Fruit fly (Drosophila melanogaster): Measurements from ENCODE around the gene CheB93a.

DNA sequence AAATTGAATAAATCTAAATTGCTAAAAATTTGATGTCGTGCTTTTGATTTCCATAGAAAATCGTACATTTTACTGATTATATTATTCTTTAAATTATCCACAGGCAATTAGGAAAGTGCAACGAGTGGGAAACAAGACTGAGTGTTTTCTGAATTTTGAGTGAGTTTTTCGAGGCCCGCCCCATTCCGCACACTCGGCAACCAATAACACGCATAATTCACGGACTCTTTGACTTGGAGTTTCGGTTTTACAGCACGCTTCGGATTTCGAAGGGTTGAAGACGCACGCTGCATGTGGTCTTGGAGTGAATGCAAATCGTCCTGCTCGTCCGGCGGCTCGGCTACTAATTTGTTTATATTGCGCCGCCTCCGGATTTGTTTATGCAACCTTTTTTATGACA, 15.0 kb upstream of the CheB93a start:
- TF ChIP-seq pan (optimal IDR thresholded peaks at IDR 0.05) = no peak
- no peak for TF ChIP-seq psq (GFP tag; optimal IDR thresholded peaks at IDR 0.05)
- TF ChIP-seq Hr78 (GFP tag; optimal IDR thresholded peaks at IDR 0.05) = no peak
- TF ChIP-seq Abd-B (GFP tag; optimal IDR thresholded peaks at IDR 0.05) = no peak
- no peak for TF ChIP-seq Dif (GFP tag; optimal IDR thresholded peaks at IDR 0.05; ENCODE audit: partially characterized antibody)
- no peak for TF ChIP-seq fru (GFP tag; optimal IDR thresholded peaks at IDR 0.05)
- TF ChIP-seq HLH106 (tag; optimal IDR thresholded peaks at IDR 0.05) = no peak
- TF ChIP-seq CrebA (GFP tag; optimal IDR thresholded peaks at IDR 0.05; ENCODE audit: borderline replicate concordance) = no peak
- TF ChIP-seq lola (GFP tag; optimal IDR thresholded peaks at IDR 0.05) = no peak
- TF ChIP-seq Myc (optimal IDR thresholded peaks at IDR 0.05) = no peak
- TF ChIP-seq h (GFP tag; optimal IDR thresholded peaks at IDR 0.05) = no peak
- TF ChIP-seq foxo (GFP tag; optimal IDR thresholded peaks at IDR 0.05) = no peak
- TF ChIP-seq sv (GFP tag; optimal IDR thresholded peaks at IDR 0.05) = no peak
- TF ChIP-seq dmrt93B (GFP tag; optimal IDR thresholded peaks at IDR 0.05) = no peak
